Fruit fly (Drosophila melanogaster) whole organism, embryonic: ENCODE measurements around the gene CG7071.
A peak's percentile ranks its signal among the peaks of the same experiment; 100 is the strongest.

Source experiments
- CG10267 ChIP-seq: fragments of 200-800 bp; sonication (Bioruptor generic); optimal IDR thresholded peaks from 2 replicates; lab custom pipeline; 2018; ENCODE audit warnings: missing biosample characterization, mild to moderate bottlenecking, missing genetic modification characterization, moderate library complexity
- CG10366 ChIP-seq: fragments of 200-800 bp; sonication (Bioruptor generic); IDR thresholded peaks from 2 replicates; pipeline ENCODE4 v1.3.6; 2022; ENCODE audit warnings: missing biosample characterization, missing genetic modification characterization
- CG10565 ChIP-seq: fragments of 200-800 bp; sonication (Bioruptor generic); optimal IDR thresholded peaks from 3 replicates; lab custom pipeline; 2016; ENCODE audit warnings: missing biosample characterization, mild to moderate bottlenecking, missing genetic modification characterization
- CG11085 ChIP-seq: fragments of 200-800 bp; sonication (Bioruptor generic); IDR thresholded peaks from 2 replicates; pipeline ENCODE4 v1.3.6; 2022; ENCODE audit warnings: missing biosample characterization, missing genetic modification characterization
- CG12659 ChIP-seq: fragments of 200-800 bp; sonication (Bioruptor generic); optimal IDR thresholded peaks from 3 replicates; lab custom pipeline; 2017; ENCODE audit warnings: mild to moderate bottlenecking, missing biosample characterization, missing genetic modification reagents, missing genetic modification characterization
- CG14710 ChIP-seq: fragments of 200-800 bp; sonication (Bioruptor generic); optimal IDR thresholded peaks from 3 replicates; lab custom pipeline; 2019; ENCODE audit warnings: missing biosample characterization, mild to moderate bottlenecking, missing genetic modification characterization, moderate library complexity
- CG14860 ChIP-seq: fragments of 200-800 bp; sonication (Bioruptor generic); IDR thresholded peaks from 3 replicates; pipeline ENCODE4 v1.3.6; 2022; ENCODE audit warnings: missing biosample characterization, missing genetic modification characterization; ENCODE audit not compliant: partially characterized antibody
- CG15514 ChIP-seq: fragments of 200-800 bp; sonication (Bioruptor generic); optimal IDR thresholded peaks from 3 replicates; lab custom pipeline; 2017; ENCODE audit warnings: missing biosample characterization, missing genetic modification characterization, mild to moderate bottlenecking, moderate library complexity, missing genetic modification reagents
- CG18262 ChIP-seq: fragments of 200-800 bp; optimal IDR thresholded peaks from 3 replicates; lab custom pipeline; 2019; ENCODE audit warnings: missing biosample characterization, mild to moderate bottlenecking, missing genetic modification characterization, moderate library complexity
- CG2116 ChIP-seq: fragments of 200-800 bp; sonication (Bioruptor generic); optimal IDR thresholded peaks from 3 replicates; lab custom pipeline; 2018; ENCODE audit warnings: missing biosample characterization, mild to moderate bottlenecking, missing genetic modification characterization
- CG34224 ChIP-seq: fragments of 200-800 bp; sonication (Bioruptor generic); IDR thresholded peaks from 3 replicates; pipeline ENCODE4 v1.3.6; 2022; ENCODE audit warnings: missing biosample characterization, missing genetic modification characterization; ENCODE audit not compliant: partially characterized antibody
- CG3995 ChIP-seq: fragments of 200-800 bp; sonication (Bioruptor generic); optimal IDR thresholded peaks from 3 replicates; lab custom pipeline; 2016; ENCODE audit warnings: missing biosample characterization, missing genetic modification characterization
- CG7271 ChIP-seq: fragments of 200-800 bp; sonication (Bioruptor generic); optimal IDR thresholded peaks from 2 replicates; lab custom pipeline; 2018; ENCODE audit warnings: missing biosample characterization, mild to moderate bottlenecking, missing genetic modification characterization, moderate library complexity
- CG7963 ChIP-seq: fragments of 200-800 bp; sonication (Bioruptor generic); IDR thresholded peaks from 3 replicates; pipeline ENCODE4 v1.3.6; 2022; ENCODE audit warnings: missing biosample characterization, missing genetic modification characterization; ENCODE audit not compliant: partially characterized antibody
- CoRest ChIP-seq: fragments of 200-800 bp; sonication (Bioruptor generic); optimal IDR thresholded peaks from 3 replicates; lab custom pipeline; 2018; ENCODE audit warnings: missing biosample characterization, mild to moderate bottlenecking, missing genetic modification characterization, moderate library complexity
- Dll ChIP-seq: fragments of 200-800 bp; sonication (Bioruptor generic); IDR thresholded peaks from 4 replicates; pipeline ENCODE4 v1.3.6; 2022; ENCODE audit warnings: missing biosample characterization, missing genetic modification characterization; ENCODE audit not compliant: partially characterized antibody
- Doc3 ChIP-seq: fragments of 200-800 bp; sonication (Bioruptor generic); IDR thresholded peaks from 3 replicates; pipeline ENCODE4 v1.3.6; 2022; ENCODE audit warnings: missing biosample characterization, missing genetic modification characterization; ENCODE audit not compliant: partially characterized antibody
- Dp ChIP-seq: fragments of 200-800 bp; sonication (Bioruptor generic); optimal IDR thresholded peaks from 2 replicates; lab custom pipeline; 2018; ENCODE audit warnings: missing biosample characterization, mild to moderate bottlenecking, missing genetic modification characterization, moderate library complexity
- Dref ChIP-seq: fragments of 200-800 bp; sonication (Bioruptor generic); IDR thresholded peaks from 2 replicates; pipeline ENCODE4 v1.3.6; 2022; ENCODE audit warnings: missing biosample characterization, missing genetic modification characterization
- E2f2 ChIP-seq: fragments of 200-800 bp; sonication (Bioruptor generic); IDR thresholded peaks from 2 replicates; pipeline ENCODE4 v1.3.6; 2022; ENCODE audit warnings: missing biosample characterization, missing genetic modification characterization
- MBD-R2 ChIP-seq: fragments of 200-800 bp; sonication (Bioruptor generic); IDR thresholded peaks from 2 replicates; pipeline ENCODE4 v1.3.6; 2022; ENCODE audit warnings: missing biosample characterization, missing genetic modification characterization
- MESR4 ChIP-seq: fragments of 200-800 bp; sonication (Bioruptor generic); optimal IDR thresholded peaks from 2 replicates; lab custom pipeline; 2018; ENCODE audit warnings: missing biosample characterization, mild to moderate bottlenecking, missing genetic modification characterization, moderate library complexity
- Myb ChIP-seq: fragments of 200-800 bp; sonication (Bioruptor generic); optimal IDR thresholded peaks from 2 replicates; lab custom pipeline; 2016; ENCODE audit warnings: missing biosample characterization, missing genetic modification characterization
- Sry-δ ChIP-seq: fragments of 200-800 bp; sonication (Bioruptor generic); optimal IDR thresholded peaks from 2 replicates; lab custom pipeline; 2016; ENCODE audit warnings: missing biosample characterization, missing genetic modification characterization
- ato ChIP-seq: fragments of 200-800 bp; sonication (Bioruptor generic); IDR thresholded peaks from 2 replicates; pipeline ENCODE4 v1.3.6; 2022; ENCODE audit warnings: missing biosample characterization, missing genetic modification characterization; ENCODE audit not compliant: partially characterized antibody
- chm ChIP-seq: fragments of 200-800 bp; sonication (Bioruptor generic); IDR thresholded peaks from 2 replicates; pipeline ENCODE4 v1.3.6; 2022; ENCODE audit warnings: missing biosample characterization, missing genetic modification characterization
- crp ChIP-seq, 2 experiments: fragments of 200-800 bp; sonication (Bioruptor generic); optimal IDR thresholded peaks; 2 replicates in 1 of 2; 3 replicates in 1 of 2; lab custom pipeline; 2017; ENCODE audit warnings: missing biosample characterization in 2 of 2, missing genetic modification characterization in 2 of 2, mild to moderate bottlenecking in 1 of 2, moderate library complexity in 1 of 2
- eve ChIP-seq, 2 experiments: fragments of >200 bp; optimal IDR thresholded peaks; 2 replicates each; lab custom pipeline; 2017; ENCODE audit warnings: missing biosample characterization in 2 of 2, missing genetic modification characterization in 2 of 2
- gfzf ChIP-seq: fragments of 200-800 bp; sonication (Bioruptor generic); optimal IDR thresholded peaks from 2 replicates; lab custom pipeline; 2016; ENCODE audit warnings: missing biosample characterization, mild to moderate bottlenecking, missing genetic modification characterization, moderate library complexity
- h ChIP-seq: fragments of >200 bp; optimal IDR thresholded peaks from 2 replicates; lab custom pipeline; 2017
- hb ChIP-seq: fragments of 200-800 bp; sonication (Bioruptor generic); IDR thresholded peaks from 3 replicates; pipeline ENCODE4 v1.3.6; 2022; ENCODE audit warnings: missing biosample characterization, missing genetic modification characterization; ENCODE audit not compliant: partially characterized antibody
- hkb ChIP-seq, 2 experiments: fragments of 200-800 bp in 1 of 2; fragments of >200 bp in 1 of 2; sonication (Bioruptor generic) in 1 of 2; IDR thresholded peaks in 1 of 2; optimal IDR thresholded peaks in 1 of 2; 2 replicates each; pipeline versions ENCODE4 v1.3.6 to Lab custom; 2017 to 2022; ENCODE audit warnings: missing biosample characterization in 1 of 2, missing genetic modification characterization in 1 of 2
- inv ChIP-seq: fragments of 200-800 bp; sonication (Bioruptor generic); IDR thresholded peaks from 2 replicates; pipeline ENCODE4 v1.3.6; 2022; ENCODE audit warnings: missing biosample characterization, missing genetic modification characterization; ENCODE audit not compliant: partially characterized antibody
- klu ChIP-seq: fragments of 200-800 bp; sonication (Bioruptor generic); IDR thresholded peaks from 2 replicates; pipeline ENCODE4 v1.3.6; 2022; ENCODE audit warnings: missing biosample characterization, missing genetic modification characterization
- lola ChIP-seq, 3 experiments: fragments of >200 bp in 2 of 3; fragments of 200-800 bp in 1 of 3; sonication (Bioruptor generic) in 1 of 3; optimal IDR thresholded peaks; 2 replicates each; lab custom pipeline; 2017 to 2019; ENCODE audit warnings: missing biosample characterization in 3 of 3, missing genetic modification characterization in 3 of 3, mild to moderate bottlenecking in 1 of 3, moderate library complexity in 1 of 3
- mld ChIP-seq: fragments of 200-800 bp; sonication (Bioruptor generic); IDR thresholded peaks from 3 replicates; pipeline ENCODE4 v1.3.6; 2022; ENCODE audit warnings: missing biosample characterization, missing genetic modification characterization; ENCODE audit not compliant: partially characterized antibody
- nerfin-2 ChIP-seq: fragments of 200-800 bp; sonication (Bioruptor generic); IDR thresholded peaks from 2 replicates; pipeline ENCODE4 v1.3.6; 2022; ENCODE audit warnings: missing biosample characterization, missing genetic modification characterization; ENCODE audit not compliant: partially characterized antibody
- phol ChIP-seq: fragments of 200-800 bp; sonication (Bioruptor generic); optimal IDR thresholded peaks from 3 replicates; lab custom pipeline; 2018; ENCODE audit warnings: missing biosample characterization, mild to moderate bottlenecking, missing genetic modification characterization, moderate library complexity
- prd ChIP-seq, 3 experiments: fragments of >200 bp in 2 of 3; fragments of 200-800 bp in 1 of 3; sonication (Bioruptor generic) in 1 of 3; optimal IDR thresholded peaks in 2 of 3; IDR thresholded peaks in 1 of 3; 2 replicates in 2 of 3; 3 replicates in 1 of 3; pipeline versions ENCODE4 v1.3.6 to Lab custom; 2017 to 2022; ENCODE audit warnings: missing biosample characterization in 1 of 3, missing genetic modification characterization in 1 of 3
- pzg ChIP-seq: fragments of 200-800 bp; sonication (Bioruptor generic); optimal IDR thresholded peaks from 3 replicates; lab custom pipeline; 2018; ENCODE audit warnings: missing biosample characterization, mild to moderate bottlenecking, missing genetic modification characterization, moderate library complexity
- schlank ChIP-seq: fragments of 200-800 bp; sonication (Bioruptor generic); optimal IDR thresholded peaks from 2 replicates; lab custom pipeline; 2018; ENCODE audit warnings: missing biosample characterization, mild to moderate bottlenecking, missing genetic modification characterization
- tll ChIP-seq, 2 experiments: fragments of 200-800 bp in 1 of 2; fragments of >200 bp in 1 of 2; sonication (Bioruptor generic) in 1 of 2; optimal IDR thresholded peaks; 2 replicates each; lab custom pipeline; 2017 to 2019; ENCODE audit warnings: missing biosample characterization in 2 of 2, missing genetic modification characterization in 2 of 2, mild to moderate bottlenecking in 1 of 2, moderate library complexity in 1 of 2
- tna ChIP-seq: fragments of 200-800 bp; sonication (Bioruptor generic); IDR thresholded peaks from 2 replicates; pipeline ENCODE4 v1.3.6; 2022; ENCODE audit warnings: missing biosample characterization, missing genetic modification characterization; ENCODE audit not compliant: partially characterized antibody
- unc-4 ChIP-seq: fragments of 200-800 bp; sonication (Bioruptor generic); IDR thresholded peaks from 2 replicates; pipeline ENCODE4 v1.3.6; 2022; ENCODE audit warnings: missing biosample characterization, missing genetic modification characterization; ENCODE audit not compliant: partially characterized antibody
- vvl ChIP-seq: fragments of 200-800 bp; sonication (Bioruptor generic); IDR thresholded peaks from 2 replicates; pipeline ENCODE4 v1.3.6; 2022; ENCODE audit warnings: missing biosample characterization, missing genetic modification characterization
- zen2 ChIP-seq: fragments of 200-800 bp; sonication (Bioruptor generic); IDR thresholded peaks from 3 replicates; pipeline ENCODE4 v1.3.6; 2022; ENCODE audit warnings: missing biosample characterization, missing genetic modification characterization; ENCODE audit not compliant: partially characterized antibody

The CG7071 gene

dm6 chr3R:22375674-22376073 lies 13.3 kb downstream of the CG7071 start, which contains the start of gene CG18596 (continued):
- peak; percentile 67 for TF ChIP-seq phol (tag; lab: Kevin White, UChicago)
- TF ChIP-seq unc-4, result peak; percentile 95
- peak; percentile 84; the same call in 2 of the 3 replicates for TF ChIP-seq mld (GFP tag; lab: Robert Waterston, UW)
- no peak for TF ChIP-seq eve (GFP tag; optimal IDR thresholded peaks at IDR 0.05; lab: Kevin White, UChicago)
- peak; percentile 78 for TF ChIP-seq hb
- TF ChIP-seq CG10267 (tag; lab: Kevin White, UChicago), result peak; percentile 33
- peak; percentile 61; the same call in 1 of the 3 replicates for TF ChIP-seq CG7963 (GFP tag; lab: Robert Waterston, UW)
- TF ChIP-seq CG2116 (GFP tag; lab: Kevin White, UChicago), result peak; percentile 94
- no peak for TF ChIP-seq vvl (GFP tag; lab: Robert Waterston, UW)
- peak; percentile 52; the same call in 1 of the 2 replicates for TF ChIP-seq MBD-R2
- TF ChIP-seq prd (optimal IDR thresholded peaks at IDR 0.05; lab: Kevin White, UChicago), result no peak
- TF ChIP-seq prd (GFP tag; IDR thresholded peaks at IDR 0.05; lab: Robert Waterston, UW), result no peak
- peak; percentile 80 for TF ChIP-seq Dp
- peak; percentile 86 for TF ChIP-seq E2f2 (GFP tag; lab: Robert Waterston, UW)
- TF ChIP-seq CG12659 (GFP tag; lab: Kevin White, UChicago), result peak; percentile 33
- TF ChIP-seq schlank, result no peak
- TF ChIP-seq tll (GFP tag; optimal IDR thresholded peaks at IDR 0.05; lab: Kevin White, UChicago), result peak in 1 of 2 experiments; percentile 82
- TF ChIP-seq CG15514, result peak; percentile 29
- TF ChIP-seq CG3995 (GFP tag; lab: Kevin White, UChicago), result peak; percentile 10
- peak; percentile 88 for TF ChIP-seq inv (GFP tag; lab: Robert Waterston, UW)
- TF ChIP-seq CoRest, result peak; percentile 35
- TF ChIP-seq chm, result 0 out of 2 replicates have a peak, but pooled peaks have one; percentile 41
- TF ChIP-seq ato (GFP tag; lab: Robert Waterston, UW), result peak; percentile 84
- no peak for TF ChIP-seq h (lab: Kevin White, UChicago)
- TF ChIP-seq CG34224 (GFP tag; lab: Robert Waterston, UW), result peak; percentile 97
- TF ChIP-seq hkb (optimal IDR thresholded peaks at IDR 0.05; lab: Kevin White, UChicago), result no peak
- no peak for TF ChIP-seq hkb (GFP tag; IDR thresholded peaks at IDR 0.05; lab: Robert Waterston, UW)
- peak; percentile 56 for TF ChIP-seq Myb (GFP tag; lab: Kevin White, UChicago)
- peak; percentile 43 for TF ChIP-seq CG14710 (tag; lab: Kevin White, UChicago)
- TF ChIP-seq crp (GFP tag; optimal IDR thresholded peaks at IDR 0.05; lab: Kevin White, UChicago), result peak in 1 of 2 experiments; percentile 73
- no peak for TF ChIP-seq CG10565 (GFP tag; lab: Kevin White, UChicago)
- no peak for TF ChIP-seq CG11085
- TF ChIP-seq CG14860, result peak; percentile 95
- TF ChIP-seq Dref (GFP tag; lab: Robert Waterston, UW), result peak; percentile 64
- no peak for TF ChIP-seq CG18262 (tag; lab: Kevin White, UChicago)
- TF ChIP-seq Doc3, result peak; percentile 96
- TF ChIP-seq gfzf, result peak; percentile 0
- no peak for TF ChIP-seq klu (GFP tag; lab: Robert Waterston, UW)
- peak; percentile 78 for TF ChIP-seq Sry-δ
- peak; percentile 91 for TF ChIP-seq nerfin-2 (GFP tag; lab: Robert Waterston, UW)
- no peak for TF ChIP-seq lola (GFP tag; optimal IDR thresholded peaks at IDR 0.05; lab: Kevin White, UChicago)
- peak; percentile 60 for TF ChIP-seq pzg (GFP tag; lab: Kevin White, UChicago)
- TF ChIP-seq CG10366 (GFP tag; lab: Robert Waterston, UW), result no peak
- peak; percentile 60 for TF ChIP-seq MESR4 (GFP tag; lab: Kevin White, UChicago)
- TF ChIP-seq CG7271 (tag; lab: Kevin White, UChicago), result no peak
- TF ChIP-seq zen2 (GFP tag; lab: Robert Waterston, UW), result peak; percentile 92
- TF ChIP-seq Dll, result peak; percentile 98
- peak; percentile 88 for TF ChIP-seq tna (GFP tag; lab: Robert Waterston, UW)
